Worm (Caenorhabditis elegans) whole organism, L4/young adult: ENCODE results near the gene fipr-7.

ENCODE experiments used
- W03F9.2 ChIP-seq: fragments of 150-350 bp; optimal IDR thresholded peaks from 2 replicates; lab custom pipeline; 2014; ENCODE audit warnings: missing biosample characterization, missing genetic modification characterization
- dao-5 ChIP-seq: sonication (generic microtip); optimal IDR thresholded peaks from 2 replicates; lab custom pipeline; 2016; ENCODE audit warnings: missing genotype, missing genetic modification characterization, moderate library complexity, missing compliant biosample characterization

ce11 chrV:10205483-10205882, 24.1 kb upstream of the fipr-7 start, which contains the start of gene ZK856.16:
- TF ChIP-seq W03F9.2 (no peak), dao-5 (tag; lab: Kevin White, UChicago) (no peak)
